Fruit fly (Drosophila melanogaster): ENCODE measurements around the gene Ugt49B2.

- TF ChIP-seq Pif1B (GFP tag; optimal IDR thresholded peaks at IDR 0.05) (no peak), CG15710 (tag; optimal IDR thresholded peaks at IDR 0.05) (no peak), CG8301 (tag; optimal IDR thresholded peaks at IDR 0.05) (no peak), CG32121 (GFP tag; IDR thresholded peaks at IDR 0.05) (no peak), EcR (GFP tag; optimal IDR thresholded peaks at IDR 0.05) (no peak), Snoo (tag; optimal IDR thresholded peaks at IDR 0.05) (no peak), CG12605 (GFP tag; IDR thresholded peaks at IDR 0.05) (no peak), CG13204 (GFP tag; optimal IDR thresholded peaks at IDR 0.05) (no peak), fd96Ca (GFP tag; IDR thresholded peaks at IDR 0.05) (no peak), CG14655 (GFP tag; optimal IDR thresholded peaks at IDR 0.05) (no peak)
Measured at dm6 chr3R:21414169-21414568, 14.6 kb upstream of the Ugt49B2 start.

Measured in whole organism, pupa.